Worm (Caenorhabditis elegans) whole organism, L4 larva: ENCODE measurements around the gene VC5.2.

Source experiments
- F26F4.8 ChIP-seq: fragments of 200-800 bp; sonication (Bioruptor generic); conservative IDR thresholded peaks from 2 replicates; pipeline ENCODE4 v1.3.6; 2022; ENCODE audit warnings: missing genetic modification characterization, missing compliant biosample characterization
- F44E2.7 ChIP-seq: fragments of 200-800 bp; sonication (Bioruptor generic); IDR thresholded peaks from 2 replicates; pipeline ENCODE4 v2.1.2; 2022; ENCODE audit warnings: missing genetic modification characterization, missing compliant biosample characterization
- R02D3.7 ChIP-seq: fragments of 150-350 bp; sonication (generic microtip); optimal IDR thresholded peaks from 3 replicates; lab custom pipeline; 2014; ENCODE audit warnings: missing biosample characterization, missing genetic modification characterization
- ZK337.2 ChIP-seq: fragments of 200-800 bp; sonication (Bioruptor generic); IDR thresholded peaks from 2 replicates; pipeline ENCODE4 v1.3.6; 2022; ENCODE audit warnings: missing genetic modification reagents, missing genetic modification characterization, missing compliant biosample characterization
- aha-1 ChIP-seq: fragments of 150-350 bp; peaks from one replicate; lab custom pipeline; 2014; ENCODE audit warnings: missing biosample characterization, missing genetic modification characterization
- ceh-28 ChIP-seq: fragments of 150-350 bp; optimal IDR thresholded peaks from 2 replicates; lab custom pipeline; 2014; ENCODE audit warnings: missing biosample characterization, missing genetic modification reagents, missing genetic modification characterization
- ceh-62 ChIP-seq: sonication (generic microtip); optimal IDR thresholded peaks from 2 replicates; lab custom pipeline; 2017; ENCODE audit warnings: missing biosample characterization, missing genetic modification characterization
- daf-16 ChIP-seq, 3 experiments: sonication (generic microtip); optimal IDR thresholded peaks; 2 replicates each; lab custom pipeline; 2016 to 2017; ENCODE audit warnings: missing genetic modification characterization in 3 of 3, missing genetic modification reagents in 3 of 3, mild to moderate bottlenecking in 2 of 3, missing compliant biosample characterization in 2 of 3, missing biosample characterization in 1 of 3, moderate library complexity in 1 of 3
- dmd-6 ChIP-seq: fragments of 200-800 bp; sonication (Bioruptor generic); IDR thresholded peaks from 2 replicates; pipeline ENCODE4 v1.3.6; 2022; ENCODE audit warnings: missing genetic modification reagents, missing genetic modification characterization, missing compliant biosample characterization
- dpl-1 ChIP-seq: fragments of 150-350 bp; optimal IDR thresholded peaks from 2 replicates; lab custom pipeline; 2014; ENCODE audit warnings: missing biosample characterization, missing genetic modification reagents, missing genetic modification characterization
- dve-1 ChIP-seq: sonication (generic microtip); optimal IDR thresholded peaks from 2 replicates; lab custom pipeline; 2017; ENCODE audit warnings: antibody characterized with exemption, mild to moderate bottlenecking, missing genetic modification characterization, missing compliant biosample characterization; ENCODE audit not compliant: insufficient read depth
- egl-27 ChIP-seq: sonication (generic microtip); optimal IDR thresholded peaks from 3 replicates; lab custom pipeline; 2017; ENCODE audit warnings: missing biosample characterization, missing genetic modification reagents, missing genetic modification characterization
- gei-8 ChIP-seq: fragments of 200-800 bp; sonication (Bioruptor generic); optimal IDR thresholded peaks from 2 replicates; lab custom pipeline; 2018; ENCODE audit warnings: mild to moderate bottlenecking, missing genetic modification characterization, missing compliant biosample characterization
- hif-1 ChIP-seq, 2 experiments: sonication (generic microtip); optimal IDR thresholded peaks; 2 replicates each; lab custom pipeline; 2016 to 2017; ENCODE audit warnings: missing compliant biosample characterization in 2 of 2, missing genetic modification characterization in 2 of 2, missing genetic modification reagents in 2 of 2, missing genotype in 2 of 2, mild to moderate bottlenecking in 1 of 2
- hlh-11 ChIP-seq: fragments of 200-800 bp; sonication (Bioruptor generic); optimal IDR thresholded peaks from 2 replicates; lab custom pipeline; 2018; ENCODE audit warnings: mild to moderate bottlenecking, missing genetic modification characterization, missing compliant biosample characterization
- hlh-30 ChIP-seq: sonication (generic microtip); optimal IDR thresholded peaks from 2 replicates; lab custom pipeline; 2017; ENCODE audit warnings: antibody characterized with exemption, mild to moderate bottlenecking, missing genetic modification characterization, missing compliant biosample characterization; ENCODE audit not compliant: insufficient read depth
- hmg-1.1 ChIP-seq: fragments of 200-800 bp; sonication (Bioruptor generic); IDR thresholded peaks from 2 replicates; pipeline ENCODE4 v1.3.6; 2022; ENCODE audit warnings: missing genetic modification reagents, missing genetic modification characterization, missing compliant biosample characterization
- lim-7 ChIP-seq: fragments of 200-800 bp; sonication (Bioruptor generic); IDR thresholded peaks from 2 replicates; pipeline ENCODE4 v1.3.6; 2022; ENCODE audit warnings: missing genetic modification characterization, missing compliant biosample characterization
- lin-1 ChIP-seq: fragments of 200-800 bp; sonication (Bioruptor generic); IDR thresholded peaks from 2 replicates; pipeline ENCODE4 v1.3.6; 2022; ENCODE audit warnings: missing genetic modification reagents, missing genetic modification characterization, missing compliant biosample characterization
- madf-5 ChIP-seq, 2 experiments: fragments of 200-800 bp; sonication (Bioruptor generic); IDR thresholded peaks; 2 replicates each; pipeline ENCODE4 v1.3.6; 2022; ENCODE audit warnings: missing compliant biosample characterization in 2 of 2, missing genetic modification characterization in 2 of 2
- madf-9 ChIP-seq: fragments of 200-800 bp; sonication (Bioruptor generic); conservative IDR thresholded peaks from 2 replicates; pipeline ENCODE4 v1.3.6; 2022; ENCODE audit warnings: missing genetic modification reagents, missing genetic modification characterization, missing compliant biosample characterization
- mes-2 ChIP-seq: sonication (generic microtip); optimal IDR thresholded peaks from 2 replicates; lab custom pipeline; 2016; ENCODE audit warnings: missing genotype, mild to moderate bottlenecking, missing genetic modification characterization, missing compliant biosample characterization; ENCODE audit not compliant: poor library complexity, severe bottlenecking
- mxl-3 ChIP-seq: fragments of 200-800 bp; sonication (Bioruptor generic); optimal IDR thresholded peaks from 2 replicates; lab custom pipeline; 2018; ENCODE audit warnings: mild to moderate bottlenecking, missing genetic modification characterization, missing compliant biosample characterization
- nhr-10 ChIP-seq: fragments of 150-350 bp; optimal IDR thresholded peaks from 2 replicates; lab custom pipeline; 2014; ENCODE audit warnings: missing biosample characterization, missing genetic modification characterization
- nhr-102 ChIP-seq: sonication (generic microtip); optimal IDR thresholded peaks from 2 replicates; lab custom pipeline; 2016; ENCODE audit warnings: mild to moderate bottlenecking, missing genetic modification characterization, moderate library complexity, missing compliant biosample characterization
- nhr-28 ChIP-seq: fragments of 150-350 bp; optimal IDR thresholded peaks from 2 replicates; lab custom pipeline; 2014; ENCODE audit warnings: missing biosample characterization, missing genetic modification characterization
- nhr-77 ChIP-seq: fragments of 150-350 bp; optimal IDR thresholded peaks from 2 replicates; lab custom pipeline; 2014; ENCODE audit warnings: missing biosample characterization, missing genetic modification characterization
- pqm-1 ChIP-seq: sonication (generic microtip); optimal IDR thresholded peaks from 2 replicates; lab custom pipeline; 2017; ENCODE audit warnings: missing biosample characterization, missing genetic modification characterization
- rbr-2 ChIP-seq: sonication (generic microtip); optimal IDR thresholded peaks from 2 replicates; lab custom pipeline; 2016; ENCODE audit warnings: missing genotype, missing genetic modification characterization, missing compliant biosample characterization
- spr-1 ChIP-seq: sonication (generic microtip); optimal IDR thresholded peaks from 2 replicates; lab custom pipeline; 2016; ENCODE audit warnings: mild to moderate bottlenecking, missing genetic modification characterization, missing compliant biosample characterization
- tra-1 ChIP-seq: fragments of 200-800 bp; sonication (Bioruptor generic); IDR thresholded peaks from 2 replicates; pipeline ENCODE4 v1.3.6; 2022; ENCODE audit warnings: missing genetic modification reagents, missing genetic modification characterization, missing compliant biosample characterization
- unc-130 ChIP-seq: sonication (generic microtip); optimal IDR thresholded peaks from 2 replicates; lab custom pipeline; 2016; ENCODE audit warnings: missing genetic modification reagents, missing genetic modification characterization, missing compliant biosample characterization
- unc-62 ChIP-seq, 3 experiments: fragments of 150-350 bp in 1 of 3; sonication (generic microtip); optimal IDR thresholded peaks in 2 of 3; peaks in 1 of 3; 1 replicate in 1 of 3; 2 replicates in 2 of 3; lab custom pipeline; 2014 to 2017; ENCODE audit warnings: missing biosample characterization in 3 of 3, missing genetic modification characterization in 3 of 3, missing genetic modification reagents in 3 of 3, missing genotype in 1 of 3
- vab-7 ChIP-seq: fragments of 200-800 bp; sonication (Bioruptor generic); IDR thresholded peaks from 2 replicates; pipeline ENCODE4 v1.3.6; 2022; ENCODE audit warnings: missing genetic modification reagents, missing genetic modification characterization, missing compliant biosample characterization

Gene VC5.2

ce11 chrV:7072309-7072708 lies 13.4 kb upstream of the VC5.2 start, which contains the start of gene F27B10.1:
F27B10.1 (plus strand) TSS chrV:7072609.
- TF ChIP-seq spr-1 (no peak), F44E2.7 (no peak), gei-8 (GFP tag; lab: Kevin White, UChicago) (no peak), egl-27 (tag; lab: Kevin White, UChicago) (no peak), dpl-1 (GFP tag; lab: Kevin White, UChicago) (no peak), hmg-1.1 (no peak), ceh-62 (tag; lab: Kevin White, UChicago) (no peak), nhr-10 (tag; lab: Kevin White, UChicago) (no peak), unc-130 (GFP tag; lab: Kevin White, UChicago) (no peak), rbr-2 (no peak)
- TF ChIP-seq, all 104 proteins: peak for 0

ce11 chrV:7075646-7076045 lies 10.1 kb upstream of the VC5.2 start, which contains the start of gene npa-1:
npa-1 (plus strand) TSS chrV:7075787.
- TF ChIP-seq tra-1 (GFP tag; lab: Robert Waterston, UW), result no peak
- TF ChIP-seq dmd-6, result peak; percentile 43
- TF ChIP-seq F26F4.8, result no peak
- TF ChIP-seq nhr-28, result peak; percentile 75
- TF ChIP-seq lin-1 (GFP tag; lab: Robert Waterston, UW), result 0 out of 2 replicates have a peak, but pooled peaks have one; percentile 18
- TF ChIP-seq mes-2 (tag; lab: Kevin White, UChicago), result peak; percentile 18
- TF ChIP-seq pqm-1 (tag; lab: Kevin White, UChicago), result peak; percentile 60
- TF ChIP-seq mxl-3 (GFP tag; lab: Kevin White, UChicago), result peak; percentile 19
- TF ChIP-seq nhr-77 (tag; lab: Kevin White, UChicago), result peak; percentile 13
- peak; percentile 5 for TF ChIP-seq nhr-102 (tag; lab: Kevin White, UChicago)
- TF ChIP-seq madf-5 (GFP tag; IDR thresholded peaks at IDR 0.05; lab: Robert Waterston, UW), result no peak
- peak; percentile 26 for TF ChIP-seq dve-1 (tag; lab: Kevin White, UChicago)
- no peak for TF ChIP-seq daf-16 (GFP tag; optimal IDR thresholded peaks at IDR 0.05; lab: Kevin White, UChicago)
- peak; percentile 51 for TF ChIP-seq daf-16 (tag; optimal IDR thresholded peaks at IDR 0.05; lab: Kevin White, UChicago)
- TF ChIP-seq hlh-11 (tag; lab: Kevin White, UChicago), result peak; percentile 61

ce11 chrV:7076161-7076560 lies 9.6 kb upstream of the VC5.2 start:
- TF ChIP-seq nhr-77 (tag; lab: Kevin White, UChicago) (peak; percentile 33), hif-1 (tag; optimal IDR thresholded peaks at IDR 0.05; lab: Kevin White, UChicago) (peak in 1 of 2 experiments; percentile 25), hlh-30 (peak; percentile 34), pqm-1 (tag; lab: Kevin White, UChicago) (no peak), mes-2 (tag; lab: Kevin White, UChicago) (peak; percentile 41), dve-1 (tag; lab: Kevin White, UChicago) (peak; percentile 60), ZK337.2 (no peak), aha-1 (tag; lab: Kevin White, UChicago) (peak; percentile 91), R02D3.7 (no peak), lim-7 (no peak), nhr-28 (peak; percentile 98), daf-16 (GFP tag; optimal IDR thresholded peaks at IDR 0.05; lab: Kevin White, UChicago) (no peak), daf-16 (tag; optimal IDR thresholded peaks at IDR 0.05; lab: Kevin White, UChicago) (peak; percentile 87), tra-1 (GFP tag; lab: Robert Waterston, UW) (peak; percentile 22; the same call in 1 of the 2 replicates), unc-62 (GFP tag; optimal IDR thresholded peaks at IDR 0.05 in 1 of 2; lab: Kevin White, UChicago) (peak in 1 of 2 experiments; percentile 26), unc-62 (tag; optimal IDR thresholded peaks at IDR 0.05; lab: Kevin White, UChicago) (no peak), vab-7 (GFP tag; lab: Robert Waterston, UW) (no peak), hlh-11 (tag; lab: Kevin White, UChicago) (peak; percentile 20)

- TF ChIP-seq unc-62 (GFP tag; optimal IDR thresholded peaks at IDR 0.05 in 1 of 2; lab: Kevin White, UChicago), result peak in 1 of 2 experiments; percentile 76
- no peak for TF ChIP-seq unc-62 (tag; optimal IDR thresholded peaks at IDR 0.05; lab: Kevin White, UChicago)
- no peak for TF ChIP-seq ceh-28
- peak; percentile 87 for TF ChIP-seq aha-1 (tag; lab: Kevin White, UChicago)
- TF ChIP-seq F26F4.8, result no peak
- no peak for TF ChIP-seq madf-9 (GFP tag; lab: Robert Waterston, UW)
These were observed 7.0 kb upstream of the VC5.2 start for ce11 chrV:7078765-7079164.
